Fruit fly (Drosophila melanogaster): ENCODE measurements around the gene Pfdn6.
A peak's percentile ranks its signal among the peaks of the same experiment; 100 is the strongest.

The Pfdn6 gene

dm6 chr3L:19896892-19897684, 26.4 kb upstream of the Pfdn6 start (continued):
- TF ChIP-seq Ssrp (tag; optimal IDR thresholded peaks at IDR 0.05) (peak; percentile 27), CG11085 (GFP tag; IDR thresholded peaks at IDR 0.05) (no peak), ewg (GFP tag; optimal IDR thresholded peaks at IDR 0.05) (no peak), CG4854 (GFP tag; optimal IDR thresholded peaks at IDR 0.05) (no peak), ara (GFP tag; IDR thresholded peaks at IDR 0.05) (no peak; the same call in 1 of the 2 replicates), CG31224 (GFP tag; IDR thresholded peaks at IDR 0.05) (no peak), eve (GFP tag; optimal IDR thresholded peaks at IDR 0.05) (no peak), NfI (GFP tag; optimal IDR thresholded peaks at IDR 0.05) (no peak), CG17186 (GFP tag; optimal IDR thresholded peaks at IDR 0.05) (no peak), cg (GFP tag; optimal IDR thresholded peaks at IDR 0.05) (no peak), NC2α (GFP tag; optimal IDR thresholded peaks at IDR 0.05) (no peak), CG10267 (tag; optimal IDR thresholded peaks at IDR 0.05) (peak; percentile 87), hb (GFP tag; IDR thresholded peaks at IDR 0.05; ENCODE audit: partially characterized antibody) (no peak), CG9932 (GFP tag; IDR thresholded peaks at IDR 0.05) (peak; percentile 35), ERR (GFP tag; optimal IDR thresholded peaks at IDR 0.05) (peak; percentile 45), CG31365 (tag; optimal IDR thresholded peaks at IDR 0.05) (no peak), CG5245 (GFP tag; optimal IDR thresholded peaks at IDR 0.05) (no peak), crp (GFP tag; optimal IDR thresholded peaks at IDR 0.05) (peak; percentile 58 to 90), row (GFP tag; IDR thresholded peaks at IDR 0.05) (peak; percentile 29; the same call in 2 of the 3 replicates), eyg (GFP tag; optimal IDR thresholded peaks at IDR 0.05) (no peak), CG1024 (GFP tag; IDR thresholded peaks at IDR 0.05) (no peak), CG8944 (GFP tag; optimal IDR thresholded peaks at IDR 0.05) (no peak), Bgb (GFP tag; IDR thresholded peaks at IDR 0.05; ENCODE audit: partially characterized antibody) (peak; percentile 44; the same call in 1 of the 2 replicates), CG32767 (GFP tag; IDR thresholded peaks at IDR 0.05) (no peak), CG30020 (tag; optimal IDR thresholded peaks at IDR 0.05) (no peak), rib (GFP tag; IDR thresholded peaks at IDR 0.05) (no peak), Mrtf (GFP tag; IDR thresholded peaks at IDR 0.05) (no peak), fd64A (GFP tag; optimal IDR thresholded peaks at IDR 0.05) (no peak), pzg (GFP tag; optimal IDR thresholded peaks at IDR 0.05) (peak; percentile 40), Drgx (GFP tag; IDR thresholded peaks at IDR 0.05) (no peak; the same call in 1 of the 2 replicates), en (GFP tag; optimal IDR thresholded peaks at IDR 0.05) (no peak), CG9876 (GFP tag; optimal IDR thresholded peaks at IDR 0.05) (no peak), h (optimal IDR thresholded peaks at IDR 0.05) (no peak), exex (tag; optimal IDR thresholded peaks at IDR 0.05) (peak; percentile 12), mam (GFP tag; optimal IDR thresholded peaks at IDR 0.05) (no peak), prd (optimal IDR thresholded peaks at IDR 0.05) (no peak), prd (GFP tag; IDR thresholded peaks at IDR 0.05) (no peak), stc (GFP tag; IDR thresholded peaks at IDR 0.05) (no peak), peb (GFP tag; IDR thresholded peaks at IDR 0.05) (no peak), CG2875 (GFP tag; optimal IDR thresholded peaks at IDR 0.05) (no peak), CG12391 (tag; optimal IDR thresholded peaks at IDR 0.05) (peak; percentile 51), trem (tag; optimal IDR thresholded peaks at IDR 0.05) (no peak), CG8089 (GFP tag; optimal IDR thresholded peaks at IDR 0.05) (peak; percentile 3), CoRest (tag; optimal IDR thresholded peaks at IDR 0.05) (no peak), Atf-2 (GFP tag; optimal IDR thresholded peaks at IDR 0.05) (no peak), Vsx1 (GFP tag; optimal IDR thresholded peaks at IDR 0.05) (no peak), CG2712 (tag; optimal IDR thresholded peaks at IDR 0.05) (no peak), zen2 (GFP tag; IDR thresholded peaks at IDR 0.05; ENCODE audit: partially characterized antibody) (peak; percentile 39; the same call in 2 of the 3 replicates), B-H1 (GFP tag; IDR thresholded peaks at IDR 0.05) (no peak), CG12236 (GFP tag; optimal IDR thresholded peaks at IDR 0.05) (no peak)

Measured in whole organism, embryonic.